Worm (Caenorhabditis elegans): Measurements from ENCODE around the gene sph-1.

ce11 chrIV:8181404-8181803 is 48.0 kb upstream of the sph-1 start:
- TF ChIP-seq flt-1 (GFP tag; IDR thresholded peaks at IDR 0.05) (no peak), ztf-23 (GFP tag; IDR thresholded peaks at IDR 0.05) (no peak)
